Fruit fly (Drosophila melanogaster) S2 (cell line): ENCODE measurements around the gene Nek2.

ENCODE experiments used
- CG8478 ChIP-seq: fragments of >200 bp; optimal IDR thresholded peaks from 2 replicates; lab custom pipeline; 2018
- CTCF ChIP-seq, 2 experiments: fragments of >200 bp; optimal IDR thresholded peaks; 2 replicates each; lab custom pipeline; 2018

The Nek2 gene

dm6 chrX:7891596-7892538 lies at the start of gene Nek2:
Gene Nek2 (minus strand): TSS chrX:7891646.
- no peak for TF ChIP-seq CG8478
- no peak for TF ChIP-seq CTCF (optimal IDR thresholded peaks at IDR 0.05; lab: Kevin White, UChicago)

dm6 chrX:7938482-7938804 lies 47.0 kb upstream of the Nek2 start:
- TF ChIP-seq CG8478 (no peak), CTCF (optimal IDR thresholded peaks at IDR 0.05; lab: Kevin White, UChicago) (no peak)

dm6 chrX:7937588-7938481 lies 46.4 kb upstream of the Nek2 start:
- TF ChIP-seq CG8478 (no peak), CTCF (optimal IDR thresholded peaks at IDR 0.05; lab: Kevin White, UChicago) (no peak)

dm6 chrX:7935798-7936572 lies 44.5 kb upstream of the Nek2 start, which contains the start of gene Ubr3:
Gene Ubr3 (plus strand): TSS chrX:7935896.
- TF ChIP-seq CTCF (optimal IDR thresholded peaks at IDR 0.05; lab: Kevin White, UChicago) (no peak), CG8478 (no peak)

dm6 chrX:7934679-7935078 lies 43.2 kb upstream of the Nek2 start, which contains the start of gene RpS14b:
Gene RpS14b (plus strand): TSS chrX:7934898.
- no peak for TF ChIP-seq CG8478
- peak in 1 of 2 experiments; percentile 15 for TF ChIP-seq CTCF (optimal IDR thresholded peaks at IDR 0.05; lab: Kevin White, UChicago)

- TF ChIP-seq CTCF (optimal IDR thresholded peaks at IDR 0.05; lab: Kevin White, UChicago), result peak in 1 of 2 experiments; percentile 34
- TF ChIP-seq CG8478, result no peak
Measured at dm6 chrX:7933210-7933915, 41.9 kb upstream of the Nek2 start, which contains the start of the genes Dhdds and RpS14a. Gene Dhdds (minus strand): TSS chrX:7933351. Gene RpS14a (plus strand): TSS chrX:7933742.

dm6 chrX:7931028-7931549 lies 39.6 kb upstream of the Nek2 start, which contains the start of gene mahe:
Gene mahe (minus strand): TSS chrX:7931382.
- TF ChIP-seq CTCF (optimal IDR thresholded peaks at IDR 0.05; lab: Kevin White, UChicago) (no peak), CG8478 (no peak)

- no peak for TF ChIP-seq CTCF (optimal IDR thresholded peaks at IDR 0.05; lab: Kevin White, UChicago)
Measured at dm6 chrX:7930236-7931027, 39.0 kb upstream of the Nek2 start.

- TF ChIP-seq CG8478, result no peak
- no peak for TF ChIP-seq CTCF (optimal IDR thresholded peaks at IDR 0.05; lab: Kevin White, UChicago)
Measured at dm6 chrX:7924913-7925312, 33.5 kb upstream of the Nek2 start.

dm6 chrX:7923063-7923462 lies 31.6 kb upstream of the Nek2 start:
- no peak for TF ChIP-seq CG8478
- no peak for TF ChIP-seq CTCF (optimal IDR thresholded peaks at IDR 0.05; lab: Kevin White, UChicago)

dm6 chrX:7920081-7920688 lies 28.7 kb upstream of the Nek2 start, which contains the start of the genes hdm and Ykt6:
Gene hdm (minus strand): TSS chrX:7920131.
Gene Ykt6 (plus strand): TSS chrX:7920409.
- TF ChIP-seq CTCF (optimal IDR thresholded peaks at IDR 0.05; lab: Kevin White, UChicago) (peak in 1 of 2 experiments; percentile 2), CG8478 (no peak)

dm6 chrX:7911983-7912630 lies 20.7 kb upstream of the Nek2 start, which contains the start of gene snz:
Gene snz (plus strand): TSS chrX:7912089.
- TF ChIP-seq CG8478 (no peak), CTCF (optimal IDR thresholded peaks at IDR 0.05; lab: Kevin White, UChicago) (no peak)
